Comparison of ENCODE assay signal across 4 worm cellular contexts in the genomic region with DNA sequence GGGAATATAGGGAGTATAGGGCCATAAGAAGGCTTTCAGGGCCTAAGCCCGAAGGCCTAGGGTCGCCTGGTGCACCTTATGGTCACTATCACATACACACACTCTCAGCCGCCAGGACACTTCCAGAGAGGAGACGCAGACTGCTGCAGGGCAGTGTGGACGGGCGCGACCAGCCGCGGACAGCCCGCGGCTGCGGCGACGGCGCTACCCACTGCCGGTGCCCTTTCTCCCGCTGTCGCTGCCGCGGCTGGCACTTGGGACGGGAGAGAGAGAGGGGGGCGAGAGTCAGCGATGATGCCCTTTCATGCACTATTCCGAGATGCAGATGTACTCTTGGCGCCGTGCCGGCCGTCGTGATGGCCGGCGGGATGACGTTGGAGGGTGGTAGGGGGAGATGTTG.
A peak's percentile ranks its signal among the peaks of the same experiment; 100 is the strongest.
TF ChIP-seq lines count a peak whose summit lies in the region.

No protein-coding gene starts in this region.

TF ChIP-seq in whole organism, L2 larva, 48 proteins besides CTCF, POLR2A, EP300 and RAD21 (continued from another document):
- TF ChIP-seq nhr-25 (tag; optimal IDR thresholded peaks at IDR 0.05; lab: Kevin White, UChicago) (peak; percentile 23), lsy-2 (tag; optimal IDR thresholded peaks at IDR 0.05; lab: Kevin White, UChicago) (peak in 1 of 2 experiments; percentile 54), unc-62 (GFP tag; optimal IDR thresholded peaks at IDR 0.05; lab: Kevin White, UChicago) (no peak), sma-9 (GFP tag; optimal IDR thresholded peaks at IDR 0.05; lab: Kevin White, UChicago) (peak; percentile 69), sma-9 (tag; optimal IDR thresholded peaks at IDR 0.05; lab: Kevin White, UChicago) (no peak), egl-27 (tag; optimal IDR thresholded peaks at IDR 0.05; lab: Kevin White, UChicago) (peak; percentile 66), nhr-237 (tag; optimal IDR thresholded peaks at IDR 0.05; lab: Kevin White, UChicago) (no peak), aly-2 (tag; optimal IDR thresholded peaks at IDR 0.05; lab: Kevin White, UChicago) (no peak), ztf-4 (tag; optimal IDR thresholded peaks at IDR 0.05; lab: Kevin White, UChicago) (no peak), ztf-1 (GFP tag; conservative IDR thresholded peaks at IDR 0.05; lab: Robert Waterston, UW) (no peak), ztf-11 (tag; optimal IDR thresholded peaks at IDR 0.05; lab: Kevin White, UChicago) (no peak), elt-1 (tag; optimal IDR thresholded peaks at IDR 0.05; lab: Kevin White, UChicago) (no peak), nhr-23 (tag; optimal IDR thresholded peaks at IDR 0.05; lab: Kevin White, UChicago) (no peak), lin-11 (tag; optimal IDR thresholded peaks at IDR 0.05; lab: Kevin White, UChicago) (peak; percentile 42), sma-3 (GFP tag; optimal IDR thresholded peaks at IDR 0.05; lab: Kevin White, UChicago) (peak; percentile 69)

TF ChIP-seq in whole organism, L3 larva, 47 proteins besides CTCF, POLR2A, EP300 and RAD21 (continued from another document):
- no peak for TF ChIP-seq fkh-10 (GFP tag; optimal IDR thresholded peaks at IDR 0.05; lab: Kevin White, UChicago)
- peak; percentile 47 for TF ChIP-seq ceh-28 (tag; optimal IDR thresholded peaks at IDR 0.05; lab: Kevin White, UChicago)
- TF ChIP-seq R02D3.7 (tag; optimal IDR thresholded peaks at IDR 0.05; lab: Kevin White, UChicago), result peak; percentile 32
- TF ChIP-seq snpc-4 (tag; optimal IDR thresholded peaks at IDR 0.05; lab: Kevin White, UChicago), result no peak
- TF ChIP-seq ceh-16 (tag; optimal IDR thresholded peaks at IDR 0.05; lab: Kevin White, UChicago), result no peak
- no peak for TF ChIP-seq mml-1 (tag; optimal IDR thresholded peaks at IDR 0.05; lab: Kevin White, UChicago)
- peak; percentile 52 for TF ChIP-seq tbx-2 (tag; optimal IDR thresholded peaks at IDR 0.05; lab: Kevin White, UChicago)
- TF ChIP-seq egl-27 (tag; optimal IDR thresholded peaks at IDR 0.05; lab: Kevin White, UChicago), result no peak
- TF ChIP-seq nhr-28 (tag; optimal IDR thresholded peaks at IDR 0.05; lab: Kevin White, UChicago), result no peak
- TF ChIP-seq lin-15B (tag; optimal IDR thresholded peaks at IDR 0.05; lab: Kevin White, UChicago), result peak; percentile 18
- peak; percentile 24 for TF ChIP-seq skn-1 (tag; optimal IDR thresholded peaks at IDR 0.05; lab: Kevin White, UChicago)
- TF ChIP-seq nhr-23 (tag; optimal IDR thresholded peaks at IDR 0.05; lab: Kevin White, UChicago), result peak; percentile 72
- peak; percentile 43 for TF ChIP-seq nhr-25 (tag; optimal IDR thresholded peaks at IDR 0.05; lab: Kevin White, UChicago)

TF ChIP-seq in whole organism, L4 larva, 104 proteins besides CTCF, POLR2A, EP300 and RAD21 (continued from another document):
- TF ChIP-seq hif-1 (tag; optimal IDR thresholded peaks at IDR 0.05; lab: Kevin White, UChicago) (peak in 1 of 2 experiments; percentile 64), egl-43 (GFP tag; IDR thresholded peaks at IDR 0.05; lab: Robert Waterston, UW) (peak; percentile 89), hlh-11 (tag; optimal IDR thresholded peaks at IDR 0.05; lab: Kevin White, UChicago) (peak; percentile 89), lin-29 (GFP tag; IDR thresholded peaks at IDR 0.05; lab: Robert Waterston, UW) (peak; percentile 43; the same call in 1 of the 2 replicates), F37D6.2 (tag; optimal IDR thresholded peaks at IDR 0.05; lab: Kevin White, UChicago) (peak; percentile 58), F10B5.3 (tag; optimal IDR thresholded peaks at IDR 0.05; lab: Kevin White, UChicago) (no peak), mxl-3 (GFP tag; optimal IDR thresholded peaks at IDR 0.05; lab: Kevin White, UChicago) (peak; percentile 65), set-16 (GFP tag; IDR thresholded peaks at IDR 0.05; lab: Robert Waterston, UW) (peak; percentile 100), php-3 (GFP tag; IDR thresholded peaks at IDR 0.05; lab: Robert Waterston, UW) (0 out of 2 replicates have a peak, but pooled peaks have one; percentile 20), nhr-102 (tag; optimal IDR thresholded peaks at IDR 0.05; lab: Kevin White, UChicago) (peak; percentile 53), daf-16 (GFP tag; optimal IDR thresholded peaks at IDR 0.05; lab: Kevin White, UChicago) (peak in 1 of 2 experiments; percentile 12), daf-16 (tag; optimal IDR thresholded peaks at IDR 0.05; lab: Kevin White, UChicago) (peak; percentile 66), nhr-41 (GFP tag; IDR thresholded peaks at IDR 0.05; lab: Robert Waterston, UW) (peak; percentile 37; the same call in 1 of the 2 replicates), D1046.2 (GFP tag; IDR thresholded peaks at IDR 0.05; lab: Robert Waterston, UW) (no peak), unc-62 (GFP tag; optimal IDR thresholded peaks at IDR 0.05 in 1 of 2; lab: Kevin White, UChicago) (peak in 1 of 2 experiments; percentile 99), unc-62 (tag; optimal IDR thresholded peaks at IDR 0.05; lab: Kevin White, UChicago) (no peak), nhr-42 (GFP tag; IDR thresholded peaks at IDR 0.05; lab: Robert Waterston, UW) (0 out of 2 replicates have a peak, but pooled peaks have one; percentile 7), mdl-1 (tag; optimal IDR thresholded peaks at IDR 0.05; lab: Kevin White, UChicago) (peak; percentile 55 to 72), fos-1 (tag; optimal IDR thresholded peaks at IDR 0.05; lab: Kevin White, UChicago) (no peak), nhr-28 (tag; optimal IDR thresholded peaks at IDR 0.05; lab: Kevin White, UChicago) (peak; percentile 47), ZK337.2 (GFP tag; IDR thresholded peaks at IDR 0.05; lab: Robert Waterston, UW) (no peak), cey-2 (tag; optimal IDR thresholded peaks at IDR 0.05; lab: Kevin White, UChicago; ENCODE audit: borderline replicate concordance, insufficient read depth) (no peak)

TF ChIP-seq in whole organism, late embryonic, 69 proteins besides CTCF, POLR2A, EP300 and RAD21 (continued from another document):
- TF ChIP-seq ceh-14 (tag; optimal IDR thresholded peaks at IDR 0.05; lab: Kevin White, UChicago) (peak; percentile 45), mec-3 (tag; optimal IDR thresholded peaks at IDR 0.05; lab: Kevin White, UChicago; ENCODE audit: borderline replicate concordance) (peak; percentile 19), eyg-1 (tag; optimal IDR thresholded peaks at IDR 0.05; lab: Kevin White, UChicago) (no peak), hlh-13 (GFP tag; optimal IDR thresholded peaks at IDR 0.05; lab: Kevin White, UChicago) (no peak), gmeb-2 (tag; optimal IDR thresholded peaks at IDR 0.05; lab: Kevin White, UChicago) (no peak), zip-5 (tag; optimal IDR thresholded peaks at IDR 0.05; lab: Kevin White, UChicago) (no peak), K02D7.2 (tag; optimal IDR thresholded peaks at IDR 0.05; lab: Kevin White, UChicago) (no peak), lim-6 (tag; optimal IDR thresholded peaks at IDR 0.05; lab: Kevin White, UChicago) (no peak), che-1 (tag; optimal IDR thresholded peaks at IDR 0.05; lab: Kevin White, UChicago) (no peak), pha-4 (tag; optimal IDR thresholded peaks at IDR 0.05; lab: Kevin White, UChicago) (no peak), hlh-6 (tag; optimal IDR thresholded peaks at IDR 0.05; lab: Kevin White, UChicago) (peak; percentile 67), tbx-2 (tag; optimal IDR thresholded peaks at IDR 0.05; lab: Kevin White, UChicago) (peak; percentile 28), unc-55 (GFP tag; optimal IDR thresholded peaks at IDR 0.05; lab: Kevin White, UChicago) (no peak), syd-9 (tag; optimal IDR thresholded peaks at IDR 0.05; lab: Kevin White, UChicago) (no peak), elt-2 (tag; optimal IDR thresholded peaks at IDR 0.05; lab: Kevin White, UChicago) (no peak), ceh-19 (GFP tag; optimal IDR thresholded peaks at IDR 0.05; lab: Kevin White, UChicago) (no peak), F13H6.1 (tag; optimal IDR thresholded peaks at IDR 0.05; lab: Kevin White, UChicago) (peak; percentile 61), unc-42 (tag; optimal IDR thresholded peaks at IDR 0.05; lab: Kevin White, UChicago) (no peak), ceh-34 (tag; optimal IDR thresholded peaks at IDR 0.05; lab: Kevin White, UChicago) (peak; percentile 47), ceh-2 (tag; optimal IDR thresholded peaks at IDR 0.05; lab: Kevin White, UChicago) (no peak), K09A11.1 (tag; optimal IDR thresholded peaks at IDR 0.05; lab: Kevin White, UChicago; ENCODE audit: insufficient read depth) (no peak), elt-4 (tag; optimal IDR thresholded peaks at IDR 0.05; lab: Kevin White, UChicago) (peak; percentile 66), pax-1 (tag; optimal IDR thresholded peaks at IDR 0.05; lab: Kevin White, UChicago) (no peak), unc-86 (tag; optimal IDR thresholded peaks at IDR 0.05; lab: Kevin White, UChicago) (no peak), ahr-1 (tag; optimal IDR thresholded peaks at IDR 0.05; lab: Kevin White, UChicago) (no peak), C38D4.7 (GFP tag; optimal IDR thresholded peaks at IDR 0.05; lab: Kevin White, UChicago) (no peak), ceh-30 (tag; optimal IDR thresholded peaks at IDR 0.05; lab: Kevin White, UChicago) (no peak), pag-3 (tag; optimal IDR thresholded peaks at IDR 0.05; lab: Kevin White, UChicago; ENCODE audit: borderline replicate concordance) (no peak), sox-2 (GFP tag; IDR thresholded peaks at IDR 0.05; lab: Robert Waterston, UW) (no peak), npax-4 (tag; optimal IDR thresholded peaks at IDR 0.05; lab: Kevin White, UChicago) (no peak), T23F11.4 (GFP tag; optimal IDR thresholded peaks at IDR 0.05; lab: Kevin White, UChicago) (no peak), madf-2 (tag; optimal IDR thresholded peaks at IDR 0.05; lab: Kevin White, UChicago) (no peak)
